Worm (Caenorhabditis elegans) whole organism, L4 larva: Measurements from ENCODE around the gene F43C1.5.

ENCODE experiments used
- F26F4.8 ChIP-seq: fragments of 200-800 bp; sonication (Bioruptor generic); conservative IDR thresholded peaks from 2 replicates; pipeline ENCODE4 v1.3.6; 2022; ENCODE audit warnings: missing genetic modification characterization, missing compliant biosample characterization
- F49E8.2 ChIP-seq: sonication (generic microtip); optimal IDR thresholded peaks from 2 replicates; lab custom pipeline; 2016; ENCODE audit warnings: missing compliant biosample characterization, mild to moderate bottlenecking, missing genetic modification characterization, borderline replicate concordance
- T20F7.1 ChIP-seq: fragments of 200-800 bp; sonication (Bioruptor generic); optimal IDR thresholded peaks from 2 replicates; lab custom pipeline; 2018; ENCODE audit warnings: mild to moderate bottlenecking, missing genetic modification characterization, missing compliant biosample characterization
- T26A8.4 ChIP-seq: fragments of 200-800 bp; sonication (Bioruptor generic); IDR thresholded peaks from 2 replicates; pipeline ENCODE4 v1.3.6; 2022; ENCODE audit warnings: missing genetic modification characterization, missing compliant biosample characterization
- aha-1 ChIP-seq: fragments of 150-350 bp; peaks from one replicate; lab custom pipeline; 2014; ENCODE audit warnings: missing biosample characterization, missing genetic modification characterization
- aly-2 ChIP-seq: sonication (generic microtip); optimal IDR thresholded peaks from 2 replicates; lab custom pipeline; 2018; ENCODE audit warnings: missing biosample characterization, missing genetic modification characterization
- ceh-32 ChIP-seq: sonication (generic microtip); optimal IDR thresholded peaks from 2 replicates; lab custom pipeline; 2016; ENCODE audit warnings: mild to moderate bottlenecking, missing genetic modification characterization, missing compliant biosample characterization; ENCODE audit not compliant: poor library complexity
- ces-1 ChIP-seq: fragments of 150-350 bp; sonication (generic microtip); optimal IDR thresholded peaks from 4 replicates; lab custom pipeline; 2014; ENCODE audit warnings: missing biosample characterization, missing genetic modification reagents, missing genetic modification characterization
- ctbp-1 ChIP-seq: fragments of 200-800 bp; sonication (Bioruptor generic); IDR thresholded peaks from 2 replicates; pipeline ENCODE4 v1.3.6; 2022; ENCODE audit warnings: missing genetic modification reagents, missing genetic modification characterization, missing compliant biosample characterization
- daf-12 ChIP-seq: fragments of 150-350 bp; optimal IDR thresholded peaks from 2 replicates; lab custom pipeline; 2014; ENCODE audit warnings: missing biosample characterization, missing genetic modification reagents, missing genetic modification characterization
- dmd-6 ChIP-seq: fragments of 200-800 bp; sonication (Bioruptor generic); IDR thresholded peaks from 2 replicates; pipeline ENCODE4 v1.3.6; 2022; ENCODE audit warnings: missing genetic modification reagents, missing genetic modification characterization, missing compliant biosample characterization
- dve-1 ChIP-seq: sonication (generic microtip); optimal IDR thresholded peaks from 2 replicates; lab custom pipeline; 2017; ENCODE audit warnings: antibody characterized with exemption, mild to moderate bottlenecking, missing genetic modification characterization, missing compliant biosample characterization; ENCODE audit not compliant: insufficient read depth
- fkh-10 ChIP-seq: fragments of 150-350 bp; optimal IDR thresholded peaks from 2 replicates; lab custom pipeline; 2014; ENCODE audit warnings: missing biosample characterization, missing genetic modification reagents, missing genetic modification characterization
- hif-1 ChIP-seq, 2 experiments: sonication (generic microtip); optimal IDR thresholded peaks; 2 replicates each; lab custom pipeline; 2016 to 2017; ENCODE audit warnings: missing compliant biosample characterization in 2 of 2, missing genetic modification characterization in 2 of 2, missing genetic modification reagents in 2 of 2, missing genotype in 2 of 2, mild to moderate bottlenecking in 1 of 2
- hlh-11 ChIP-seq: fragments of 200-800 bp; sonication (Bioruptor generic); optimal IDR thresholded peaks from 2 replicates; lab custom pipeline; 2018; ENCODE audit warnings: mild to moderate bottlenecking, missing genetic modification characterization, missing compliant biosample characterization
- hlh-30 ChIP-seq: sonication (generic microtip); optimal IDR thresholded peaks from 2 replicates; lab custom pipeline; 2017; ENCODE audit warnings: antibody characterized with exemption, mild to moderate bottlenecking, missing genetic modification characterization, missing compliant biosample characterization; ENCODE audit not compliant: insufficient read depth
- hmg-1.1 ChIP-seq: fragments of 200-800 bp; sonication (Bioruptor generic); IDR thresholded peaks from 2 replicates; pipeline ENCODE4 v1.3.6; 2022; ENCODE audit warnings: missing genetic modification reagents, missing genetic modification characterization, missing compliant biosample characterization
- lim-7 ChIP-seq: fragments of 200-800 bp; sonication (Bioruptor generic); IDR thresholded peaks from 2 replicates; pipeline ENCODE4 v1.3.6; 2022; ENCODE audit warnings: missing genetic modification characterization, missing compliant biosample characterization
- lin-13 ChIP-seq: fragments of 150-350 bp; optimal IDR thresholded peaks from 2 replicates; lab custom pipeline; 2014; ENCODE audit warnings: missing biosample characterization, missing genetic modification reagents, missing genetic modification characterization
- lin-39 ChIP-seq: fragments of 150-350 bp; optimal IDR thresholded peaks from 2 replicates; lab custom pipeline; 2014; ENCODE audit warnings: missing biosample characterization, missing genetic modification reagents, missing genetic modification characterization
- lir-3 ChIP-seq: sonication (generic microtip); optimal IDR thresholded peaks from 2 replicates; lab custom pipeline; 2016; ENCODE audit warnings: mild to moderate bottlenecking, missing genetic modification characterization, missing compliant biosample characterization
- lsy-2 ChIP-seq, 2 experiments: fragments of 150-350 bp in 1 of 2; sonication (generic microtip) in 1 of 2; optimal IDR thresholded peaks; 2 replicates each; lab custom pipeline; 2014 to 2017; ENCODE audit warnings: missing biosample characterization in 2 of 2, missing genetic modification characterization in 2 of 2
- mdl-1 ChIP-seq, 2 experiments: fragments of 150-350 bp in 1 of 2; sonication (generic microtip) in 1 of 2; optimal IDR thresholded peaks; 2 replicates each; lab custom pipeline; 2014 to 2017; ENCODE audit warnings: missing biosample characterization in 2 of 2, missing genetic modification characterization in 2 of 2
- mdt-29 ChIP-seq: fragments of 200-800 bp; sonication (Bioruptor generic); IDR thresholded peaks from 2 replicates; pipeline ENCODE4 v1.3.6; 2022; ENCODE audit warnings: missing genetic modification reagents, missing genetic modification characterization, missing compliant biosample characterization
- mep-1 ChIP-seq: fragments of 150-350 bp; sonication (generic microtip); optimal IDR thresholded peaks from 3 replicates; lab custom pipeline; 2014; ENCODE audit warnings: missing biosample characterization, missing genetic modification characterization
- mes-2 ChIP-seq: sonication (generic microtip); optimal IDR thresholded peaks from 2 replicates; lab custom pipeline; 2016; ENCODE audit warnings: missing genotype, mild to moderate bottlenecking, missing genetic modification characterization, missing compliant biosample characterization; ENCODE audit not compliant: poor library complexity, severe bottlenecking
- mxl-3 ChIP-seq: fragments of 200-800 bp; sonication (Bioruptor generic); optimal IDR thresholded peaks from 2 replicates; lab custom pipeline; 2018; ENCODE audit warnings: mild to moderate bottlenecking, missing genetic modification characterization, missing compliant biosample characterization
- nhr-10 ChIP-seq: fragments of 150-350 bp; optimal IDR thresholded peaks from 2 replicates; lab custom pipeline; 2014; ENCODE audit warnings: missing biosample characterization, missing genetic modification characterization
- nhr-11 ChIP-seq: fragments of 150-350 bp; optimal IDR thresholded peaks from 2 replicates; lab custom pipeline; 2014; ENCODE audit warnings: missing biosample characterization, missing genetic modification characterization
- nhr-25 ChIP-seq: sonication (generic microtip); optimal IDR thresholded peaks from 2 replicates; lab custom pipeline; 2017; ENCODE audit warnings: missing genetic modification characterization, mild to moderate bottlenecking, missing compliant biosample characterization, antibody characterized with exemption, moderate library complexity, borderline replicate concordance; ENCODE audit not compliant: insufficient read depth
- nhr-28 ChIP-seq: fragments of 150-350 bp; optimal IDR thresholded peaks from 2 replicates; lab custom pipeline; 2014; ENCODE audit warnings: missing biosample characterization, missing genetic modification characterization
- nhr-42 ChIP-seq: fragments of 200-800 bp; sonication (Bioruptor generic); IDR thresholded peaks from 2 replicates; pipeline ENCODE4 v1.3.6; 2022; ENCODE audit warnings: missing genetic modification characterization, missing compliant biosample characterization
- nhr-48 ChIP-seq: sonication (generic microtip); optimal IDR thresholded peaks from 2 replicates; lab custom pipeline; 2016; ENCODE audit warnings: mild to moderate bottlenecking, missing genetic modification characterization, missing compliant biosample characterization
- nhr-77 ChIP-seq: fragments of 150-350 bp; optimal IDR thresholded peaks from 2 replicates; lab custom pipeline; 2014; ENCODE audit warnings: missing biosample characterization, missing genetic modification characterization
- skn-1 ChIP-seq: fragments of 150-350 bp; optimal IDR thresholded peaks from 2 replicates; lab custom pipeline; 2014; ENCODE audit warnings: missing biosample characterization, missing genetic modification characterization
- snpc-4 ChIP-seq: fragments of 150-350 bp; optimal IDR thresholded peaks from 2 replicates; lab custom pipeline; 2014; ENCODE audit warnings: missing biosample characterization, missing genetic modification characterization
- tag-97 ChIP-seq: fragments of 200-800 bp; sonication (Bioruptor generic); IDR thresholded peaks from 2 replicates; pipeline ENCODE4 v1.3.6; 2022; ENCODE audit warnings: missing genetic modification characterization, missing compliant biosample characterization
- unc-62 ChIP-seq, 3 experiments: fragments of 150-350 bp in 1 of 3; sonication (generic microtip); optimal IDR thresholded peaks in 2 of 3; peaks in 1 of 3; 1 replicate in 1 of 3; 2 replicates in 2 of 3; lab custom pipeline; 2014 to 2017; ENCODE audit warnings: missing biosample characterization in 3 of 3, missing genetic modification characterization in 3 of 3, missing genetic modification reagents in 3 of 3, missing genotype in 1 of 3
- zag-1 ChIP-seq: fragments of 150-350 bp; optimal IDR thresholded peaks from 2 replicates; lab custom pipeline; 2014; ENCODE audit warnings: missing biosample characterization, missing genetic modification characterization
- zfp-2 ChIP-seq: sonication (generic microtip); optimal IDR thresholded peaks from 2 replicates; lab custom pipeline; 2016; ENCODE audit warnings: mild to moderate bottlenecking, missing genetic modification characterization, missing compliant biosample characterization
- zfp-3 ChIP-seq: fragments of 200-800 bp; sonication (Bioruptor generic); conservative IDR thresholded peaks from 2 replicates; pipeline ENCODE4 v1.3.6; 2022; ENCODE audit warnings: missing genetic modification reagents, missing genetic modification characterization, missing compliant biosample characterization

The F43C1.5 gene

DNA sequence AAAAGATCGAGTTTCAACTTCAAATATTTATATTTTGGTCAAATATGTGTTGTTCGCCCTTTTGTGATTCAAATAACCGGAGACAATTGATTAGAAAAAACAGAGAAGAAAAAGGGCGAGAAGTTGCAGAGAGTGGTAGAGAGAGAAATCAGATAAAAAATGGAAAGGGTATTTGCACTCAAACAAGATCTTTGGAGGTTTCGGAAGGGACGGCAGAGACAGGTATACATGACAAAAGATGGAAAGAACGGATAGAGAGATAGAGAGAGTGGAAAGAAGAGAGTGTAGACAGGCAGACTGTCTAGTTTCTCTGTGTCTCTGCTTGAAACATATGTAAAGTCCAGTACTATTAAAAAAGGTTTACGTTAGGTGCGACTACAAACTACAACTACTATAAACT is 7.2 kb downstream of the F43C1.5 start:
- TF ChIP-seq T26A8.4 (GFP tag; lab: Robert Waterston, UW): no peak
- no peak for TF ChIP-seq T20F7.1 (GFP tag; lab: Kevin White, UChicago)
- no peak for TF ChIP-seq tag-97 (GFP tag; lab: Robert Waterston, UW)
- TF ChIP-seq nhr-28 (tag; lab: Kevin White, UChicago): peak; percentile 61
- no peak for TF ChIP-seq lir-3 (tag; lab: Kevin White, UChicago)
- TF ChIP-seq skn-1 (tag; lab: Kevin White, UChicago): no peak
- no peak for TF ChIP-seq lin-39 (tag; lab: Kevin White, UChicago)
- peak; percentile 50 for TF ChIP-seq nhr-11 (tag; lab: Kevin White, UChicago)
- peak; percentile 40 for TF ChIP-seq dmd-6 (GFP tag; lab: Robert Waterston, UW)
- peak; percentile 27; the same call in 1 of the 2 replicates for TF ChIP-seq hmg-1.1
- TF ChIP-seq nhr-77 (tag; lab: Kevin White, UChicago): no peak
- peak; percentile 41 for TF ChIP-seq mep-1 (tag; lab: Kevin White, UChicago)
- TF ChIP-seq mxl-3 (GFP tag; lab: Kevin White, UChicago): peak; percentile 35
- TF ChIP-seq hlh-30: peak; percentile 26
- TF ChIP-seq zag-1 (tag; lab: Kevin White, UChicago): no peak
- peak; percentile 64 for TF ChIP-seq nhr-48 (tag; lab: Kevin White, UChicago)
- peak; percentile 59 for TF ChIP-seq nhr-25 (tag; lab: Kevin White, UChicago)
- peak; percentile 89 for TF ChIP-seq lin-13
- peak; percentile 30 for TF ChIP-seq mes-2 (tag; lab: Kevin White, UChicago)
- TF ChIP-seq mdt-29: no peak
- peak; percentile 64 for TF ChIP-seq hlh-11 (tag; lab: Kevin White, UChicago)
- no peak for TF ChIP-seq F26F4.8 (GFP tag; lab: Robert Waterston, UW)
- no peak for TF ChIP-seq zfp-2 (tag; lab: Kevin White, UChicago)
- peak; percentile 73 for TF ChIP-seq aha-1 (tag; lab: Kevin White, UChicago)
- TF ChIP-seq hif-1 (tag; optimal IDR thresholded peaks at IDR 0.05; lab: Kevin White, UChicago): no peak
- TF ChIP-seq ceh-32 (tag; lab: Kevin White, UChicago): no peak
- no peak for TF ChIP-seq fkh-10
- TF ChIP-seq unc-62 (GFP tag; optimal IDR thresholded peaks at IDR 0.05 in 1 of 2; lab: Kevin White, UChicago): peak in 1 of 2 experiments; percentile 62
- TF ChIP-seq unc-62 (tag; optimal IDR thresholded peaks at IDR 0.05; lab: Kevin White, UChicago): no peak
- TF ChIP-seq nhr-42 (GFP tag; lab: Robert Waterston, UW): no peak
- no peak for TF ChIP-seq zfp-3
- TF ChIP-seq dve-1 (tag; lab: Kevin White, UChicago): no peak
- TF ChIP-seq snpc-4 (tag; lab: Kevin White, UChicago): no peak
- TF ChIP-seq F49E8.2 (tag; lab: Kevin White, UChicago): no peak
- no peak for TF ChIP-seq ces-1
- no peak for TF ChIP-seq lim-7 (GFP tag; lab: Robert Waterston, UW)
- no peak for TF ChIP-seq nhr-10 (tag; lab: Kevin White, UChicago)
- 0 out of 2 replicates have a peak, but pooled peaks have one; percentile 40 for TF ChIP-seq ctbp-1 (GFP tag; lab: Robert Waterston, UW)
- TF ChIP-seq aly-2: no peak
- TF ChIP-seq lsy-2 (tag; optimal IDR thresholded peaks at IDR 0.05; lab: Kevin White, UChicago): peak in 1 of 2 experiments; percentile 31
- no peak for TF ChIP-seq daf-12
- TF ChIP-seq mdl-1 (tag; optimal IDR thresholded peaks at IDR 0.05; lab: Kevin White, UChicago): peak in 1 of 2 experiments; percentile 36
